Fruit fly (Drosophila melanogaster) Kc167 (cell line): Measurements from ENCODE around the gene CG46244.

Experiments used
- h ChIP-seq: fragments of >200 bp; optimal IDR thresholded peaks from 3 replicates; lab custom pipeline; 2018; ENCODE audit warnings: missing external identifiers
- ttk ChIP-seq: sonication (Bioruptor generic); optimal IDR thresholded peaks from 2 replicates; lab custom pipeline; 2017; ENCODE audit warnings: missing external identifiers

DNA sequence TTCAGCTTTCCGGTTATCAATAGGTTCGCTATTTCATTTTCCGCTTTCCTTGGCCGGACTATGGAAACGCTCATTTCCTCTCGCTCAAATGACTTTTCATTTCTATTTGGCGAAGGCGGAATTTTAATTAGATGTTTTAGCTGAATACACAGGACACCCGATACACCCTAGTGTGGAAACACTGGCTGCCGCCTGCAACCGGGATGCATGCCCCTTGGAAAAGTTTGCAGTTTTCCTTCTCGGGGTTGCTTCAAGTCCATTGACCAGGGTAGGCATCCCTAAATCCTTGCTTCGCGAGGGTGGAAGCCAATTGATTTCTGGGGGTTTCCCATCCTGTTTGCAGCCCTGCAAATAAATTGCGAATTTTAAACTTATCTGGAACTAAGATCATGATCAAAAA, 17.4 kb upstream of the CG46244 start:
- no peak for TF ChIP-seq h
- TF ChIP-seq ttk (lab: Kevin White, UChicago): no peak
